Fruit fly (Drosophila melanogaster): ENCODE data around the gene CG13991.

Gene CG13991

DNA sequence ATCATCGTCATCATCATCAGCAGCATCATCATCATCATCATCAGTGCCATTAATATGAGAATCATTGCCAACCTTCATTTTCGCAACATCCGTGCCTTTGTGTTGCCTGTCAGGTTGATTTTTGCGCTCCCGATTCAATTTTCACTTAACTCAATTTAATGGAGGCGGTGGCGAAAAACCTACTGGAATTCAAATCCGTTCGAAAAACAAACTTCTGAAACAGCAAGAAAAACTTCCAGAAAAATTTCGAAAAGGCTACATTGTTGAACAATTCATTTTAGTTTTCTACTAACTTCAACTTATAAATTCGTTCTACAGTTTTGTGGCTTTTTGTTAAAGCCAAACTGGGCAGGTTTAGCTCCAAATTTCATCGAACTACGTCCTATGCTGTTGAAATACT lies at the start of gene CG13991:
Gene CG13991 (plus strand): TSS at position 301 of the 400 bp plus-strand sequence.
- no peak for TF ChIP-seq CG17801 (GFP tag; optimal IDR thresholded peaks at IDR 0.05; ENCODE audit: partially characterized antibody)

DNA sequence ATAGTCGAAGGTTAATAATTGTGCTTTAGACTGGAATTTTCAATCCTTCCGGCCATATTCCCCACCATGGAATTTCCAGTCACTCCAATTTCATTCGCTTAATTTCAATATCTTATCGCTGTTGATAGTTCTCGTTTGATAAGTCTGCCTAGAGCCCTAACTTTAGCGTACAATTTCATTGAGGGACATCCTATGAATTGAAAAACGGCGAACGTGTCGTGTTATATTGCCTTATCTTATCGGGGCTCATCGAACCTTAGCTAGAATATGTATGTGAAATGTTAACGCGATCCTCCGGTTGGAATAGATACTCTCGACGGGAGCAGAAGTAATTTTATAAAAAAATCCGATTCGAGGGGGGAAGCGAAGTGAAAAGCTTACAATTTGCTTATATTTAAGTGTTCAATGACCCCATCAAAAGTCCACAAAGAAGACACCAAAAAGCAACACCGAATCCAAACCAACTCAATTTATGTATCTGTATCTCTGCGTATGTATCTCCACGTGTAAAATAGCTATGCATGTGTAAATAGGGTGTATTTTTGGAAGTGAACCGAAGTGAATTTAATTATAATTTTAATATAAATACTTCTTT lies 49.5 kb upstream of the CG13991 start:
- TF ChIP-seq CG17801 (GFP tag; optimal IDR thresholded peaks at IDR 0.05; ENCODE audit: partially characterized antibody) = no peak

DNA sequence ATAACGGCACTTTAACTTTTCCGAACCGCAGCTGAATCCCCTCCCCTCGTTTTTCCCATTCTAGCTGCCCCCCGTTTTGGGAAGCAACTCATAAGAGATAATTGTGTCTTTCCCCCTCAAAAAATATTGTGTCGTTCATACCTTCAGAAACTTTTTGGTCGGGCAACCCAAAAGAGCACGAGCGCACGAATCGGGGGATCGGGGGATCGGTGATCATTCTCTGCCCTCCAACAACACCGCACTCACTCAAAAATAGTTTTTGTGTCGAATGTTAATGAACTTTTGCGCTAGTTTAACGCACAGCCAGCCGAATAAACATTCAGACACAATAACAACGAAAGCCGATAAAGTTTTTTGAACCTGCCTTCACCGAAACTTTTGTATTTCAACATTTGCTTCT lies 48.8 kb upstream of the CG13991 start:
- no peak for TF ChIP-seq CG17801 (GFP tag; optimal IDR thresholded peaks at IDR 0.05; ENCODE audit: partially characterized antibody)

DNA sequence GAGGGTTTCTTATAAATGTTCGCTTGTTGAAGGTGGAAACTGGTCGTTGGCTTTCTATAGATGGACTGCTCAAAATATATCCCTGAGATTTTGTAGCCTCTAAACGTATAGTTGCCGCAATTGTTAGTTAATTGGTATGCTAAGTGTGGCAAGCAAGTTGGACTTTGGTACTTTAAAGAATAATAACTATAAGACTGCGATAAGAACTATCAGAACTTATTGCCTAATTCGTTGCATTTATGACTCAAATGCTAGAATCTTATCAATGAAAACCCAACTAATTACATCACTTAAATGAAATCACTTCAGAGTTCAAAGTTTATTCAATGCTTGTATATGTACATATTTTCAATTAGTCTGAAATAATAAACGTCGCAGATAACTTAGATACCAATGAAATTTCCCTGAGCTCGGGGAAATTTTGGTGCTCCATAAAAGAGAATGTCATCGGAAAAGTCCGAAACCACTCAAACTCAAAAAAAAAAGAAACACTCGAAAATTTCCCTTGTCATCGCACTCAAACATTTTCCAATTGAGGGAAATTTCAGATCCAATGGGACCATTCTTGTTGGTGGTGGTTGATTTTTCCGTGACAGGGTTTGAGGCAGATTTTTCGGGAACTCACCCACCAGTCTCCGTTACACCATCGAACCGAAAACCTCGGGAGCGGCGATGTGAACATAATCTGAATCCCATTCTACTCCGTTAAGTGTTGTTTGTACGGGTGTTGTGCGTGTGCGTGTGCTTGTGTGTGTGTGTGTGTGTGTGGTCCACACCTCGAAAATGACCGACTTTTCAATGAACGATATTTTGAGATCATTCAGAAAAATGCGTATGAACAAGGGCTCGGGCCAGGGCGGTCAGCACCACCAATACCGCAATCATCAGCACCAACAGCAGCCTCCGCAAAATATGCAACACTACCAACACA lies 48.1 kb upstream of the CG13991 start, which contains the start of gene CG45075:
Gene CG45075 (plus strand): TSS at position 627 of the 931 bp plus-strand sequence.
- no peak for TF ChIP-seq CG17801 (GFP tag; optimal IDR thresholded peaks at IDR 0.05; ENCODE audit: partially characterized antibody)

DNA sequence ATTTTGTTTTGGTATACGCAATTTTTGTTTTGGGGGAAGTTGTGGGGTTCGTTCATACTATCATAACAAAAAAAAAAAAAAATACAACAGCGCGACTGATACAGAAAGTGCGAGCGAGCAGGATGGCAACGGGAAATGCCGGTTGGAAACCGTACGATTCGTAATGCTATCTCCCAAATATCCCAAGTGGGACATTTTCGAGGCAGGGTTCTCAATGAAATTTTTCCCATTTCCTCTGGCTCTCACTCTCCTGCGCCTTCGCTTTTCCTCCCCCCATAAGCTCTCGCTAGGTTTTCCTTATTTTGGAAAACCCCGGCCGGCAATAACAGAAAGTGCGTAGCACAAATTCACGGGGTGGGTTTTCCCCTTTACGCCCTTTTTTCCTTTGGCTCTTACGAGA lies 46.9 kb upstream of the CG13991 start:
- no peak for TF ChIP-seq CG17801 (GFP tag; optimal IDR thresholded peaks at IDR 0.05; ENCODE audit: partially characterized antibody)

DNA sequence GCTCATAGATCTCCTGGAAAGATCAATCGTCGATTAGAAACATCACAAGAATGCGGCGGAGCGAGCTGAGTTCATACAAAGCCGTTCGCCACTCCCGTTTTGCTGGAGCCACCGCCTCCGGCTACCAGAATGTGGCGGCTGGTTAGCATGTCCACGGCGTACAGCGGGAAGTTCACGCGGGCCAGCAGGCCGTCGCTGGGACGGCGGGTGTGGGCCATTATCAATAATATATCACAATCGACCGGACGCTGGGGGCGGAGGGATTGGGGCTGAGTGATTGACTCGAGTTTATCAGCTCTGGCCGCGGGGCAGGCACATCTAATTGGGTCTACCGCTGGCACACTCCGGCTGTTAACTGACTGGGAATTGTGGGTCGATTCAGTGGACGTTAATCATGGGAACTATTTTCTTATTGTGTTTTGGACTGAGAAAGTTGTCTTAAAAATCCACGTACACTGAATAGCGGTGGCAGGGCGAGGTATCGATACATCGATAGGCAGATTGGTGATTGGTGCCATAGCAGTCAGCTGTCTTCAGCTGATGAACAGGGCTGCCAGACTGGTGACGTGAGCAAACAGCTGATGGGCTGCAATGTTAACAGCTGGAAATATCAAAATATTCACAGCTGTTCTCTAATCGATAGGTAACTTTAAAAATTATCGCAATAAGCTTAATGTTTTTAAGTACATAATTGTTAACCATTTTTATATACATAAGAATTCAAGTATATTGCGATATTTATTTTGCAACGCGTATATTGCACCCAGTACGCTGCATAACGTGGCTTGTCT lies 40.5 kb upstream of the CG13991 start, which contains the start of gene CG9175:
Gene CG9175 (minus strand): TSS at position 488 of the 791 bp plus-strand sequence.
- peak; percentile 30 for TF ChIP-seq CG17801 (GFP tag; optimal IDR thresholded peaks at IDR 0.05; ENCODE audit: partially characterized antibody)

DNA sequence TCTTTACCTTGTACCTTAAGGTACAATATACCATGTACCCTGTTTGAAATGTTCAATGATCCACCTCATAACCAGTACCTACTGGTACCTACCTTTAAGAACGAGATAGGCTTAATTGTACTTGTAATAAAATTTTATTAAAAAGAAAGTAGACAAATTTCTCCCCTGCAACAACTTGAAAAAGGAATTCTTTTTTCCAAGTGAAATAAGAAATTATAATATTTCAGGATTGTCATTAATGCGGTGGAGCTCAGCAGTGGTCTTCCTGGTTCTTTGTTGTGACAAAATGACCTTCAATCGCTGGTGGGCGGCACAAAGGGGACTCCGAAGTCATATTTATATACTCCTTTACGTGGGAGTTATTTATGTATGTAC lies 39.9 kb upstream of the CG13991 start:
- no peak for TF ChIP-seq CG17801 (GFP tag; optimal IDR thresholded peaks at IDR 0.05; ENCODE audit: partially characterized antibody)

DNA sequence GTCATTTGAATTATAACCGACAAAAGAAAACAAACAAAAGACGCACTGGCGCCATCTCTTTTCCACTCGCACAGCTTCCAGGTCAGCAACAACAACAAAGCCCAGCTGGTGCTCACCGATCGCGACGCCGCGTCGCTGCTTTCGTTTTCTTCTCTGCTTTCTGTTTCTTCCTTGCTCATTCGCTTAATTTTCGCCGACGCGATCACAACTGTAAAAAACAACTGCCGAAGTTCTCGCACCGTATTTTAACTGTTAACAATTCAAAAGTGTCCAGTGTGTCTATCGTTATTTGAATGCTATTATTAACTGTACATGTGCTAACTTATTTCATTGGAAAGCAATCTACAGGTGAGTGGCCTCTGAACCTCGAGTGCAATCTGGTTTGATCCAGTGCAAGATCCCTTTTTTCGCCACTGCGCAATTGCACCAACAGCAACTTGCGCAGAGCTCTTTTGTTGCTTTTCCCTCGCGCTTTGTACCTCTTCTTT lies 38.9 kb upstream of the CG13991 start, which contains the start of gene stai:
Gene stai (plus strand): TSS at position 176 of the 488 bp plus-strand sequence.
- TF ChIP-seq CG17801 (GFP tag; optimal IDR thresholded peaks at IDR 0.05; ENCODE audit: partially characterized antibody) = peak; percentile 59

DNA sequence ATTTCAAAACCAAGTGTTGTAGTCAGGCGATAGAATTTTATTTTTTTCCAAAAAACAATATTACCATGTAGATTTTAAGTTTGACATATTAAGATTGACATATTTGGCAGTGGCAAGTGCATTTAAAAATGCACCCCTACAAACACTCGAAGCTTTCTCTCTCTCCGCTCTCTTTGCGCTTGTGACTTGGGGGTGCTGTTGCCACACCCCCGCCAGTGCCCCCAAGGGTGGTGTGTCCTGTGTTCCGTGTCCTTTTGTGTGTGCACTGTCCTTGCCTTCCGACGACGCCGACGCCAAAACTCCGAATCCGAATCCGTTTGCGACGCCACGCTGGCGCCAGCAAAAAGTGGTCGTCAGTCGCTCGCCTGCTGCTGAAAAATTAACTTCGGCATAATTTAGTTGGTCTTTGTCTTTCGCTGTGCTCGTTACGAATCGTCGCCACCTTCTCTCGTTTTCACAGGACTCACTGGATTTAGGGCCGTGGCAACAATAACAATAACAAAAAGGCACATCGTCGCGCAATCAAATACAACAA lies 29.8 kb upstream of the CG13991 start:
- TF ChIP-seq CG17801 (GFP tag; optimal IDR thresholded peaks at IDR 0.05; ENCODE audit: partially characterized antibody) = no peak

DNA sequence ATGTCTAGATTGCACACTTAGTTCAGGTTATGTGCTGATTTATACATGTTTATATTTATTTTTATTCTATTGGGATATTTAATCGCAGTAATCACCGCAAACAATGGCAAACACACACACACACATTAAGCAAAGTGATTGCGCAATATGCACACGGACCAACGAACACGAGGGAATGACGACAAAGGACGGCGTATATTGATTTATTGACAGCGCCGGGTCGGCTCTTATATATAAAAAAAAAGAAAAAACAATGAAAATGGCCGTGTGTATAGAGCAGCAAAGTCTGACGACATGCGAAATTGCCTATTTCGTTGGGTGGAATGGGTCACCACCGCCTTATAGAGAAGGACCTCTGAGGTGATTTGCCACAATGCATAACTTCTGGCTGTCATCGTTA lies 28.4 kb upstream of the CG13991 start:
- TF ChIP-seq CG17801 (GFP tag; optimal IDR thresholded peaks at IDR 0.05; ENCODE audit: partially characterized antibody) = no peak

DNA sequence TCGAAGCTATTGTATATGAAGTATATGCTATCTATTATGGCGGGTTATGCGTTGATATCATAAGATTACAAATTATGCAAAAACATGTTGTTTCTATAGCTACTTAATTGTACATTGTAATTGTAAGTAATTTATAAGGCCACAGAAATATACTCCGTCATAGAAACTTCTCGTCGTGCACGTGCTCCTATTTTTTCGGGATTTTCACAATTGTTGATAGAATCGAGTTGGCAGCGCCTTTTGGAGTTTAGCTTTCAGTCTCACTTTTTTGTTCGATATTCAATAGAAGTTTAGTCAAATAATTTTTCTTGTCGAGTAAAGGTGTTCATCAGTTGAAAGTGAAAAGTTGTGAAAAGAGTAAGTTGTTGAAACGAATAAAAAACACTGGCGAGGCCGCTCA lies 21.0 kb upstream of the CG13991 start, which contains the start of gene CG31642:
Gene CG31642 (plus strand): TSS at position 301 of the 400 bp plus-strand sequence.
- TF ChIP-seq CG17801 (GFP tag; optimal IDR thresholded peaks at IDR 0.05; ENCODE audit: partially characterized antibody) = no peak

DNA sequence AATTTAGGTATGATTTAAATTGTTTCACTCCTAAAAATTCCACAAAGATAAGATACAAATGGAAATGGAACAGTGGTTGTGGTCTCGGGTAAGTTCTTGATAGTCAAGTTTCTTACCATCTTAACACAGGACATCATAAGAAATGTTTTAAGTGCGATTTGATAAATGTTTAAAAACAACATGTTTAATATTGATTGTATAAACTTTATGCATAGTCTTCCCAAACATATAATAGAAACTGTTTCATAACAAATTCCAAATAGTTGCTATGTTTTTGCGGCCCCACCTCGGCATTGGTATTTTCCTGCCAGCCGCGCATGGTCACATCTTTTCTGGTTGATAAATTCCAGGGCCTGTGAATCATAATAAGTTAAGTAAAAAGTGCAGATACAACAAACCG lies 14.4 kb upstream of the CG13991 start, which contains the start of gene Arpc4:
Gene Arpc4 (plus strand): TSS at position 318 of the 400 bp plus-strand sequence.
- TF ChIP-seq CG17801 (GFP tag; optimal IDR thresholded peaks at IDR 0.05; ENCODE audit: partially characterized antibody) = peak; percentile 23

DNA sequence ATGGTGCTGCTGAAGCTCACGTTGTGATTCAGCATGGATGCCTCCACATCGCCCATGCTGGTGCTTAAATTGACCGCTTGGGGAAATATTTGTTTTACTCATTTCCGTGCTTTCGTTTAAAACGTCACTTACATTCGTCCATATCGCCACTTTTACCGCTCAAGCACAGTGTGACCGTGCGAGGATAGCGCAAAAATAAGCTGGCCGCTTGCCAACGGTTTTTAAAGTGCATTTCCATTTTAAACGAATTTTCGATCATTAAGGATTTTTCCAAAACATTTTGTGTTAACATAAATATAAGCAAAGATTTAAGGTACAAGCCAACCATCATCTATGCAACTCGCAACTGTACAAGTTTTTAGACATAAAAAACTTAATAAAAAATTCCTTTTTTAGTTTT lies 11.7 kb upstream of the CG13991 start, which contains the start of gene WDR79:
Gene WDR79 (minus strand): TSS at position 298 of the 400 bp plus-strand sequence.
- TF ChIP-seq CG17801 (GFP tag; optimal IDR thresholded peaks at IDR 0.05; ENCODE audit: partially characterized antibody) = no peak

DNA sequence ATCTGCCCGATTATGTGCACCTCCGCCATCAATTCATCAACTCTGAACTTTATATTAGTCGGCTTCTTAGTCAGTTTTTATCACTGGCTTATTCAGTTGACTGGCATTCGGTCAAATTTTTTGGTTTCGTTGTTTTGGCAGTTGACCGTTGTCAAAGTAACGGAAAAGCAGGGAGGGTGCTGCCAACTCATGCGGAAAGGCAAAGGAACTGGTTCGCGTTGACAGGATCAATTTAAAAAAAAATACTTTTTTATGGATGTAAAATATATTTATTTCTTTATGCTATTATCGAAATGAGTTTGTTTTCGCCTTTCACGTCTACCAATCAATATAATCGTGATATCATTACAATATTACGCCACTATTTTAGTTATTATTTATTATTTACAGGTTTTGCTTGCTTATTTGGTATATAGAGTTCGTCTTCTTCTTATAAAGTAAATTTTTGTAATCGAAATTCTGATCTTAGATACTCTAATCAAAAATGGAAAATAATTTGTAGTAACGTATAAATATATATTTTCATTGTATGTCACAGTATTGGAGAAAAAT lies 8.6 kb upstream of the CG13991 start, which contains the start of the genes B9d2, tctn and CG9222:
Gene B9d2 (minus strand): TSS at position 130 of the 552 bp plus-strand sequence.
Gene tctn (minus strand): TSS at position 130 of the 552 bp plus-strand sequence.
Gene CG9222 (plus strand): TSS at position 502 of the 552 bp plus-strand sequence.
- TF ChIP-seq CG17801 (GFP tag; optimal IDR thresholded peaks at IDR 0.05; ENCODE audit: partially characterized antibody) = no peak
